Fruit fly (Drosophila melanogaster) whole organism, embryonic: ENCODE results near the gene CG33514.

Source experiments
- ATbp ChIP-seq: fragments of 200-800 bp; sonication (Bioruptor generic); optimal IDR thresholded peaks from 2 replicates; lab custom pipeline; 2017; ENCODE audit warnings: missing biosample characterization, mild to moderate bottlenecking, missing genetic modification characterization, missing genetic modification reagents
- Aef1 ChIP-seq: fragments of 200-800 bp; sonication (Bioruptor generic); IDR thresholded peaks from 3 replicates; pipeline ENCODE4 v1.3.6; 2022; ENCODE audit warnings: missing biosample characterization, missing genetic modification characterization
- CG10366 ChIP-seq: fragments of 200-800 bp; sonication (Bioruptor generic); IDR thresholded peaks from 2 replicates; pipeline ENCODE4 v1.3.6; 2022; ENCODE audit warnings: missing biosample characterization, missing genetic modification characterization
- CG10462 ChIP-seq: fragments of 200-800 bp; sonication (Bioruptor generic); optimal IDR thresholded peaks from 2 replicates; lab custom pipeline; 2016; ENCODE audit warnings: missing biosample characterization, missing genetic modification characterization
- CG12155 ChIP-seq: fragments of 200-800 bp; sonication (Bioruptor generic); optimal IDR thresholded peaks from 3 replicates; lab custom pipeline; 2016; ENCODE audit warnings: missing biosample characterization, missing genetic modification characterization
- CG12769 ChIP-seq: fragments of 200-800 bp; sonication (Bioruptor generic); optimal IDR thresholded peaks from 2 replicates; lab custom pipeline; 2019; ENCODE audit warnings: missing biosample characterization, mild to moderate bottlenecking, missing genetic modification characterization, moderate library complexity
- CG13424 ChIP-seq: fragments of 200-800 bp; sonication (Bioruptor generic); optimal IDR thresholded peaks from 2 replicates; lab custom pipeline; 2019; ENCODE audit warnings: missing biosample characterization, mild to moderate bottlenecking, missing genetic modification characterization, moderate library complexity
- CG15514 ChIP-seq: fragments of 200-800 bp; sonication (Bioruptor generic); optimal IDR thresholded peaks from 3 replicates; lab custom pipeline; 2017; ENCODE audit warnings: missing biosample characterization, missing genetic modification characterization, mild to moderate bottlenecking, moderate library complexity, missing genetic modification reagents
- CG1602 ChIP-seq: fragments of 200-800 bp; sonication (Bioruptor generic); optimal IDR thresholded peaks from 3 replicates; lab custom pipeline; 2016; ENCODE audit warnings: missing biosample characterization, missing genetic modification characterization
- CG1832 ChIP-seq: fragments of 200-800 bp; sonication (Bioruptor generic); optimal IDR thresholded peaks from 2 replicates; lab custom pipeline; 2017; ENCODE audit warnings: missing biosample characterization, mild to moderate bottlenecking, missing genetic modification characterization, inconsistent platforms
- CG2202 ChIP-seq: fragments of 200-800 bp; sonication (Bioruptor generic); optimal IDR thresholded peaks from 2 replicates; lab custom pipeline; 2018; ENCODE audit warnings: missing biosample characterization, mild to moderate bottlenecking, missing genetic modification characterization
- CG31224 ChIP-seq: fragments of 200-800 bp; sonication (Bioruptor generic); IDR thresholded peaks from 2 replicates; pipeline ENCODE4 v1.3.6; 2022; ENCODE audit warnings: missing biosample characterization, missing genetic modification characterization
- CG31388 ChIP-seq: fragments of 200-800 bp; sonication (Bioruptor generic); optimal IDR thresholded peaks from 2 replicates; lab custom pipeline; 2016; ENCODE audit warnings: missing biosample characterization, missing genetic modification characterization
- CG3163 ChIP-seq: fragments of 200-800 bp; sonication (Bioruptor generic); optimal IDR thresholded peaks from 3 replicates; lab custom pipeline; 2016; ENCODE audit warnings: missing biosample characterization, missing genetic modification characterization
- CG3995 ChIP-seq: fragments of 200-800 bp; sonication (Bioruptor generic); optimal IDR thresholded peaks from 3 replicates; lab custom pipeline; 2016; ENCODE audit warnings: missing biosample characterization, missing genetic modification characterization
- CG5180 ChIP-seq: fragments of 200-800 bp; sonication (Bioruptor generic); optimal IDR thresholded peaks from 3 replicates; lab custom pipeline; 2017; ENCODE audit warnings: missing biosample characterization, missing genetic modification characterization, mild to moderate bottlenecking, moderate library complexity, missing genetic modification reagents
- CG5245 ChIP-seq: fragments of 200-800 bp; sonication (Bioruptor generic); optimal IDR thresholded peaks from 3 replicates; lab custom pipeline; 2016; ENCODE audit warnings: missing biosample characterization, missing genetic modification characterization
- CG7357 ChIP-seq: fragments of 200-800 bp; sonication (Bioruptor generic); IDR thresholded peaks from 3 replicates; pipeline ENCODE4 v1.3.6; 2022; ENCODE audit warnings: missing biosample characterization, missing genetic modification characterization
- CG7928 ChIP-seq: fragments of 200-800 bp; sonication (Bioruptor generic); optimal IDR thresholded peaks from 2 replicates; lab custom pipeline; 2017; ENCODE audit warnings: missing biosample characterization, mild to moderate bottlenecking, missing genetic modification characterization
- CG8478 ChIP-seq: fragments of >200 bp; optimal IDR thresholded peaks from 2 replicates; lab custom pipeline; 2018
- CG8924 ChIP-seq: fragments of 200-800 bp; optimal IDR thresholded peaks from 3 replicates; lab custom pipeline; 2019; ENCODE audit warnings: missing biosample characterization, mild to moderate bottlenecking, missing genetic modification characterization, moderate library complexity
- CHES-1-like ChIP-seq: fragments of 200-800 bp; sonication (Bioruptor generic); optimal IDR thresholded peaks from 2 replicates; lab custom pipeline; 2016; ENCODE audit warnings: missing biosample characterization, missing genetic modification characterization
- Camta ChIP-seq: fragments of 200-800 bp; sonication (Bioruptor generic); optimal IDR thresholded peaks from 2 replicates; lab custom pipeline; 2016; ENCODE audit warnings: missing biosample characterization, missing genetic modification characterization
- Chrac-16 ChIP-seq: fragments of 200-800 bp; sonication (Bioruptor generic); optimal IDR thresholded peaks from 3 replicates; lab custom pipeline; 2016; ENCODE audit warnings: missing biosample characterization, missing genetic modification characterization
- Dref ChIP-seq: fragments of 200-800 bp; sonication (Bioruptor generic); IDR thresholded peaks from 2 replicates; pipeline ENCODE4 v1.3.6; 2022; ENCODE audit warnings: missing biosample characterization, missing genetic modification characterization
- Eip74EF ChIP-seq, 2 experiments: fragments of 200-800 bp in 1 of 2; fragments of >200 bp in 1 of 2; sonication (Bioruptor generic) in 1 of 2; optimal IDR thresholded peaks; 2 replicates each; lab custom pipeline; 2017 to 2019; ENCODE audit warnings: missing biosample characterization in 2 of 2, missing genetic modification characterization in 2 of 2, mild to moderate bottlenecking in 1 of 2, moderate library complexity in 1 of 2
- Hsf ChIP-seq: fragments of 200-800 bp; sonication (Bioruptor generic); optimal IDR thresholded peaks from 3 replicates; lab custom pipeline; 2016; ENCODE audit warnings: missing biosample characterization, missing genetic modification characterization
- Mrtf ChIP-seq: fragments of 200-800 bp; sonication (Bioruptor generic); IDR thresholded peaks from 3 replicates; pipeline ENCODE4 v1.3.6; 2022; ENCODE audit warnings: missing biosample characterization, missing genetic modification characterization
- NfI ChIP-seq: fragments of 200-800 bp; sonication (Bioruptor generic); optimal IDR thresholded peaks from 3 replicates; lab custom pipeline; 2018; ENCODE audit warnings: missing biosample characterization, mild to moderate bottlenecking, missing genetic modification characterization, moderate library complexity
- Opbp ChIP-seq: fragments of 200-800 bp; sonication (Bioruptor generic); IDR thresholded peaks from 3 replicates; pipeline ENCODE4 v1.3.6; 2022; ENCODE audit warnings: missing biosample characterization, missing genetic modification characterization; ENCODE audit not compliant: partially characterized antibody
- PHDP ChIP-seq: fragments of 200-800 bp; sonication (Bioruptor generic); optimal IDR thresholded peaks from 3 replicates; lab custom pipeline; 2018; ENCODE audit warnings: missing biosample characterization, mild to moderate bottlenecking, missing genetic modification characterization, moderate library complexity
- Spps ChIP-seq: fragments of 200-800 bp; sonication (Bioruptor generic); optimal IDR thresholded peaks from 2 replicates; lab custom pipeline; 2018; ENCODE audit warnings: missing biosample characterization, mild to moderate bottlenecking, missing genetic modification characterization
- Vsx1 ChIP-seq: fragments of 200-800 bp; sonication (Bioruptor generic); optimal IDR thresholded peaks from 2 replicates; lab custom pipeline; 2017; ENCODE audit warnings: missing biosample characterization, mild to moderate bottlenecking, missing genetic modification characterization, missing genetic modification reagents
- ab ChIP-seq: fragments of 200-800 bp; sonication (Bioruptor generic); optimal IDR thresholded peaks from 2 replicates; lab custom pipeline; 2016; ENCODE audit warnings: missing biosample characterization, missing genetic modification characterization
- ap ChIP-seq: fragments of 200-800 bp; sonication (Bioruptor generic); IDR thresholded peaks from 2 replicates; pipeline ENCODE4 v1.3.6; 2022; ENCODE audit warnings: missing biosample characterization, missing genetic modification characterization
- ara ChIP-seq: fragments of 200-800 bp; sonication (Bioruptor generic); IDR thresholded peaks from 2 replicates; pipeline ENCODE4 v1.3.6; 2022; ENCODE audit warnings: missing biosample characterization, missing genetic modification characterization
- bbx ChIP-seq: fragments of 200-800 bp; sonication (Bioruptor generic); IDR thresholded peaks from 2 replicates; pipeline ENCODE4 v1.3.6; 2022; ENCODE audit warnings: missing biosample characterization, missing genetic modification characterization; ENCODE audit not compliant: partially characterized antibody
- dan ChIP-seq: fragments of 200-800 bp; sonication (Bioruptor generic); IDR thresholded peaks from 2 replicates; pipeline ENCODE4 v1.3.6; 2022; ENCODE audit warnings: missing biosample characterization, missing genetic modification characterization
- disco-r ChIP-seq: fragments of 200-800 bp; sonication (Bioruptor generic); optimal IDR thresholded peaks from 2 replicates; lab custom pipeline; 2016; ENCODE audit warnings: missing biosample characterization, missing genetic modification characterization
- gro ChIP-seq: fragments of 200-800 bp; sonication (Bioruptor generic); optimal IDR thresholded peaks from 2 replicates; lab custom pipeline; 2016; ENCODE audit warnings: missing biosample characterization, missing genetic modification characterization
- gsb ChIP-seq: fragments of 200-800 bp; sonication (Bioruptor generic); IDR thresholded peaks from 2 replicates; pipeline ENCODE4 v1.3.6; 2022; ENCODE audit warnings: missing biosample characterization, missing genetic modification characterization
- her ChIP-seq: fragments of 200-800 bp; sonication (Bioruptor generic); optimal IDR thresholded peaks from 2 replicates; lab custom pipeline; 2016; ENCODE audit warnings: missing biosample characterization, missing genetic modification characterization
- hth ChIP-seq: fragments of >200 bp; optimal IDR thresholded peaks from 2 replicates; lab custom pipeline; 2017; ENCODE audit warnings: inconsistent platforms
- lab ChIP-seq: fragments of 200-800 bp; sonication (Bioruptor generic); optimal IDR thresholded peaks from 3 replicates; lab custom pipeline; 2017; ENCODE audit warnings: missing biosample characterization, missing genetic modification characterization, mild to moderate bottlenecking, moderate library complexity, missing genetic modification reagents
- luna ChIP-seq: fragments of 200-800 bp; sonication (Bioruptor generic); optimal IDR thresholded peaks from 2 replicates; lab custom pipeline; 2016; ENCODE audit warnings: missing biosample characterization, missing genetic modification characterization
- org-1 ChIP-seq: fragments of 200-800 bp; sonication (Bioruptor generic); optimal IDR thresholded peaks from 2 replicates; lab custom pipeline; 2017; ENCODE audit warnings: missing biosample characterization, missing genetic modification characterization
- repo ChIP-seq: fragments of 200-800 bp; sonication (Bioruptor generic); optimal IDR thresholded peaks from 2 replicates; lab custom pipeline; 2016; ENCODE audit warnings: missing biosample characterization, missing genetic modification characterization
- row ChIP-seq: fragments of 200-800 bp; sonication (Bioruptor generic); IDR thresholded peaks from 3 replicates; pipeline ENCODE4 v1.3.6; 2022; ENCODE audit warnings: missing biosample characterization, missing genetic modification characterization
- sens-2 ChIP-seq: fragments of 200-800 bp; sonication (Bioruptor generic); IDR thresholded peaks from 2 replicates; pipeline ENCODE4 v1.3.6; 2022; ENCODE audit warnings: missing biosample characterization, missing genetic modification characterization
- sisA ChIP-seq: fragments of 200-800 bp; sonication (Bioruptor generic); IDR thresholded peaks from 2 replicates; pipeline ENCODE4 v1.3.6; 2022; ENCODE audit warnings: missing biosample characterization, missing genetic modification characterization
- usp ChIP-seq: fragments of >200 bp; optimal IDR thresholded peaks from 2 replicates; lab custom pipeline; 2017; ENCODE audit warnings: missing biosample characterization, missing genetic modification characterization
- wek ChIP-seq: fragments of 200-800 bp; sonication (Bioruptor generic); optimal IDR thresholded peaks from 3 replicates; lab custom pipeline; 2018; ENCODE audit warnings: missing biosample characterization, mild to moderate bottlenecking, missing genetic modification characterization, moderate library complexity

Gene CG33514

dm6 chr3L:4378895-4379294, 13.7 kb downstream of the CG33514 start (continued):
- TF ChIP-seq CG31388 (no peak), ab (GFP tag; lab: Kevin White, UChicago) (no peak), wek (no peak), hth (lab: Kevin White, UChicago) (no peak), repo (no peak), Mrtf (GFP tag; lab: Robert Waterston, UW) (peak; percentile 55; the same call in 1 of the 3 replicates), gro (GFP tag; lab: Kevin White, UChicago) (peak; percentile 21), Spps (no peak), CG8478 (lab: Kevin White, UChicago) (no peak), Camta (GFP tag; lab: Kevin White, UChicago) (no peak), CG12769 (tag; lab: Kevin White, UChicago) (peak; percentile 31), CG7357 (GFP tag; lab: Robert Waterston, UW) (peak; percentile 60; the same call in 1 of the 3 replicates), CG5180 (GFP tag; lab: Kevin White, UChicago) (peak; percentile 34), luna (GFP tag; lab: Kevin White, UChicago) (no peak), Hsf (peak; percentile 52), CG31224 (GFP tag; lab: Robert Waterston, UW) (no peak), CG8924 (tag; lab: Kevin White, UChicago) (peak; percentile 56), CG10462 (GFP tag; lab: Kevin White, UChicago) (peak; percentile 2), CG3995 (no peak), bbx (GFP tag; lab: Robert Waterston, UW) (no peak), her (GFP tag; lab: Kevin White, UChicago) (no peak), CG7928 (GFP tag; lab: Kevin White, UChicago) (no peak), CG12155 (GFP tag; lab: Kevin White, UChicago) (peak; percentile 35), Dref (no peak), CG1602 (GFP tag; lab: Kevin White, UChicago) (no peak), CG3163 (GFP tag; lab: Kevin White, UChicago) (no peak), CG5245 (GFP tag; lab: Kevin White, UChicago) (no peak), row (GFP tag; lab: Robert Waterston, UW) (peak; percentile 80), Chrac-16 (GFP tag; lab: Kevin White, UChicago) (peak; percentile 21), lab (GFP tag; lab: Kevin White, UChicago) (peak; percentile 78), org-1 (GFP tag; lab: Kevin White, UChicago) (no peak), usp (GFP tag; lab: Kevin White, UChicago) (no peak), ATbp (no peak), ap (GFP tag; lab: Robert Waterston, UW) (peak; percentile 44; the same call in 1 of the 2 replicates), CG1832 (GFP tag; lab: Kevin White, UChicago) (no peak), ara (GFP tag; lab: Robert Waterston, UW) (no peak), disco-r (no peak), NfI (GFP tag; lab: Kevin White, UChicago) (peak; percentile 67), PHDP (tag; lab: Kevin White, UChicago) (peak; percentile 68), Opbp (GFP tag; lab: Robert Waterston, UW) (no peak), Vsx1 (GFP tag; lab: Kevin White, UChicago) (no peak), dan (no peak), CG10366 (GFP tag; lab: Robert Waterston, UW) (peak; percentile 9; the same call in 1 of the 2 replicates), Aef1 (GFP tag; lab: Robert Waterston, UW) (peak; percentile 38; the same call in 2 of the 3 replicates), gsb (GFP tag; lab: Robert Waterston, UW) (no peak), CHES-1-like (GFP tag; lab: Kevin White, UChicago) (no peak), Eip74EF (GFP tag; optimal IDR thresholded peaks at IDR 0.05; lab: Kevin White, UChicago) (no peak), CG2202 (tag; lab: Kevin White, UChicago) (no peak), CG13424 (tag; lab: Kevin White, UChicago) (peak; percentile 63), CG15514 (GFP tag; lab: Kevin White, UChicago) (peak; percentile 30), sisA (GFP tag; lab: Robert Waterston, UW) (peak; percentile 50; the same call in 1 of the 2 replicates), sens-2 (GFP tag; lab: Robert Waterston, UW) (0 out of 2 replicates have a peak, but pooled peaks have one; percentile 27)
